Fruit fly (Drosophila melanogaster) whole organism, prepupa: ENCODE results near the gene CG17129.

Experiments
- CG6808 ChIP-seq: fragments of 200-800 bp; sonication (Bioruptor generic); optimal IDR thresholded peaks from 3 replicates; lab custom pipeline; 2017; ENCODE audit warnings: missing biosample characterization, missing genetic modification characterization, mild to moderate bottlenecking, moderate library complexity, missing genetic modification reagents
- CG8119 ChIP-seq: fragments of 200-800 bp; sonication (Bioruptor generic); IDR thresholded peaks from 3 replicates; pipeline ENCODE4 v1.3.6; 2022; ENCODE audit warnings: missing biosample characterization, missing genetic modification characterization
- acj6 ChIP-seq: fragments of 200-800 bp; sonication (Bioruptor generic); optimal IDR thresholded peaks from 3 replicates; lab custom pipeline; 2016; ENCODE audit warnings: missing biosample characterization, missing genetic modification characterization

DNA sequence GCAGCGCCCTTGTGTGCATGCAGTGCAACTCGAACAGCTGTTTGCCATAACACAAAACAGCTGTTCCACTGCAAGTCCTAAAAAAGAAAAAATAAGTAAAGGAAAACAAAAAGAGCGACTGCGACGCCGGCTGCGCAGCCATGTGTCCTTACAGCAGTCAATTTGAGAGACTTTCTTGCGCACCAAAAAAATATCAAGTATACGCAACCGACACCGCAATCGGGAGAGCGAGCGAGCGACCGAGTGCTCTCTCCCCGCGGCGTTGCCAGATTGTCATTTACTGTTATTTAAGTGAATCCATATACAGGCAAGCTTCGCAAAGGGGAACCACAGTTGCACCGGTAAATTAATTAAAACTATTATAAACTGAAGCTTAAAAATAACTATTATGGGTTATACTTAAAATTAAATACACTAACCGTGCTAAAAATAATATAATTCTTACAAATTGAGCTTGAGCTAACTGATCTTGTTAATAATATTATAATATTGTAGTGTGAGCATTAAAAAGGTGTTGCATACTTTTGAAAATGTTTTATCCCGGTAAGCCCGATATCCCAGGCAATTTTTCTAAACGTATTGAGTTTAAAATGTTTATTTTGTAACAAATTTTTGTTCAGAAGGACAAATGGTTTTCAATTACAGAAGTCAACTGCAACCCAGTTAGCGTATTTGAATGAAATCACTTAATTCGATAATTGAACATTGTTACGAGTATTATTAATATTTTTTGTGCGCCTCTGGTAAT lies 50.0 kb downstream of the CG17129 start:
- TF ChIP-seq acj6 (GFP tag; lab: Kevin White, UChicago) (peak; percentile 47), CG6808 (GFP tag; lab: Kevin White, UChicago) (no peak), CG8119 (GFP tag; lab: Robert Waterston, UW) (peak; percentile 41; the same call in 1 of the 3 replicates)
